Worm (Caenorhabditis elegans) whole organism, late embryonic: Measurements from ENCODE around the gene enol-1.

Source experiments
- ama-1 ChIP-seq: fragments of 150-350 bp; optimal IDR thresholded peaks from 2 replicates; lab custom pipeline; 2014
- pax-1 ChIP-seq: fragments of 150-350 bp; optimal IDR thresholded peaks from 2 replicates; lab custom pipeline; 2014; ENCODE audit warnings: missing biosample characterization, missing genetic modification characterization

DNA sequence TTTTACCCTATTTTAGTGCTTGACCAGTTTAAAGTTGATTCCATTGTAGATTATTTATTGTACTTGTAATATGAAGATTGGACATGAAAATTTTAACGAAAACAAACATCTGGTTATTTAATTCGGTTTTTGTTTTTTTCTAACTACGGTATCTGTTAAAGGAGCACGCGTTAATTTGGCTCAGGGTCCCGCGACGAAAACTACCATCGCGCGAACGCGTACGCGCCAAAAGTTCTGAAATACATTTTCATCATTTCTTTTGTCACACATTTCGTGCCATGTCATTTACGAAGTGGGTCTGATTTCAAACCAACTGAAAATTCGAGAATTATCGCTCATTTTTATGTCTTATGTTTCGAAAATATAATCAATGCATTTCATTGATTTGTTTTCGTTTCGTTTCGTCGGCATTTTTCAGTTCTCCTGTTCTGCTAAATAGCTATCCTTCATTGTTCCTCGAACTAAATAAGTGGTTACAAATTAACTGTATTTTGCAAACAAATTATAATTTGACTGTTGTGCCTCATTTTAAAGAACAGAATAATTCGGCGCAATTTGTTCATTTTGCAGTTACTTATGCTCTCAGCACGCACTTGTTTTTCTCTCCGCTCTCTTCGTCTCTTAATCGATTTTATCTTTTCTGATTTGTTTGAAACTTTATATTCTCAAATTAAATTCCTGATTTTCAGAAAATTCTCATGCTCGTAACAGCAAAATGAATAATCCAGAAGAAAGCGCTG is 3.1 kb downstream of the enol-1 start, which contains the start of gene T21B10.3:
- TF ChIP-seq ama-1 (no peak), pax-1 (tag; lab: Kevin White, UChicago) (no peak)
